Worm (Caenorhabditis elegans) whole organism, young adult: ENCODE results near the gene C28F5.1.

Experiments
- B0035.1 ChIP-seq: sonication (generic microtip); optimal IDR thresholded peaks from 2 replicates; lab custom pipeline; 2016; ENCODE audit warnings: missing genetic modification characterization, mild to moderate bottlenecking, missing compliant biosample characterization, missing genotype, missing genetic modification reagents
- C06A6.2 ChIP-seq: fragments of 200-800 bp; sonication (Bioruptor generic); conservative IDR thresholded peaks from 2 replicates; pipeline ENCODE4 v1.3.6; 2022; ENCODE audit warnings: missing genetic modification characterization, missing compliant biosample characterization
- C17E4.6 ChIP-seq: fragments of 200-800 bp; sonication (Bioruptor generic); IDR thresholded peaks from 2 replicates; pipeline ENCODE4 v1.3.6; 2022; ENCODE audit warnings: missing genetic modification reagents, missing genetic modification characterization, missing compliant biosample characterization
- F10E7.11 ChIP-seq: sonication (generic microtip); optimal IDR thresholded peaks from 2 replicates; lab custom pipeline; 2017; ENCODE audit warnings: mild to moderate bottlenecking, missing genetic modification characterization, moderate library complexity, missing compliant biosample characterization
- F22D6.2 ChIP-seq: sonication (generic microtip); optimal IDR thresholded peaks from 2 replicates; lab custom pipeline; 2016; ENCODE audit warnings: mild to moderate bottlenecking, missing genetic modification characterization, missing compliant biosample characterization
- F33H1.4 ChIP-seq: fragments of 200-800 bp; sonication (Bioruptor generic); IDR thresholded peaks from 2 replicates; pipeline ENCODE4 v1.3.6; 2022; ENCODE audit warnings: missing genetic modification reagents, missing genetic modification characterization, missing compliant biosample characterization
- F37B4.10 ChIP-seq: fragments of 200-800 bp; sonication (Bioruptor generic); IDR thresholded peaks from 2 replicates; pipeline ENCODE4 v1.3.6; 2022; ENCODE audit warnings: missing genetic modification characterization, missing compliant biosample characterization
- F39B2.1 ChIP-seq: fragments of 200-800 bp; sonication (Bioruptor generic); IDR thresholded peaks from 2 replicates; pipeline ENCODE4 v1.3.6; 2022; ENCODE audit warnings: missing genetic modification reagents, missing genetic modification characterization, missing compliant biosample characterization
- F49E8.2 ChIP-seq: sonication (generic microtip); optimal IDR thresholded peaks from 3 replicates; lab custom pipeline; 2017; ENCODE audit warnings: missing genetic modification characterization, mild to moderate bottlenecking, missing compliant biosample characterization, antibody characterized with exemption, moderate library complexity; ENCODE audit not compliant: insufficient read depth
- F52B5.7 ChIP-seq: sonication (generic microtip); optimal IDR thresholded peaks from 2 replicates; lab custom pipeline; 2016; ENCODE audit warnings: mild to moderate bottlenecking, missing genetic modification characterization, missing compliant biosample characterization
- T26A5.8 ChIP-seq: sonication (generic microtip); optimal IDR thresholded peaks from 2 replicates; lab custom pipeline; 2016; ENCODE audit warnings: missing genetic modification characterization, missing compliant biosample characterization
- Y56A3A.18 ChIP-seq: fragments of 200-800 bp; sonication (Bioruptor generic); IDR thresholded peaks from 2 replicates; pipeline ENCODE4 v1.3.6; 2022; ENCODE audit warnings: missing genetic modification reagents, missing genetic modification characterization, missing compliant biosample characterization
- Y67H2A.10 ChIP-seq: fragments of 200-800 bp; sonication (Bioruptor generic); conservative IDR thresholded peaks from 2 replicates; pipeline ENCODE4 v1.3.6; 2022; ENCODE audit warnings: missing genetic modification reagents, missing genetic modification characterization, missing compliant biosample characterization
- Y95B8A.8 ChIP-seq: fragments of 200-800 bp; sonication (Bioruptor generic); IDR thresholded peaks from 2 replicates; pipeline ENCODE4 v1.3.6; 2022; ENCODE audit warnings: missing genetic modification reagents, missing genetic modification characterization, missing compliant biosample characterization
- akir-1 ChIP-seq: fragments of 200-800 bp; sonication (Bioruptor generic); optimal IDR thresholded peaks from 2 replicates; lab custom pipeline; 2018; ENCODE audit warnings: mild to moderate bottlenecking, missing genetic modification characterization, moderate library complexity, missing compliant biosample characterization
- cebp-1 ChIP-seq, 2 experiments: fragments of 200-800 bp in 1 of 2; sonication (Bioruptor generic) in 1 of 2; sonication (generic microtip) in 1 of 2; IDR thresholded peaks in 1 of 2; optimal IDR thresholded peaks in 1 of 2; 2 replicates each; pipeline versions ENCODE4 v1.3.6 to Lab custom; 2017 to 2022; ENCODE audit warnings: missing compliant biosample characterization in 2 of 2, missing genetic modification characterization in 2 of 2, mild to moderate bottlenecking in 1 of 2, missing genetic modification reagents in 1 of 2, moderate library complexity in 1 of 2
- ceh-79 ChIP-seq: sonication (generic microtip); optimal IDR thresholded peaks from 2 replicates; lab custom pipeline; 2017; ENCODE audit warnings: mild to moderate bottlenecking, missing genetic modification characterization, missing compliant biosample characterization
- chd-7 ChIP-seq: sonication (generic microtip); optimal IDR thresholded peaks from 2 replicates; lab custom pipeline; 2016; ENCODE audit warnings: mild to moderate bottlenecking, missing genetic modification characterization, moderate library complexity, missing compliant biosample characterization
- die-1 ChIP-seq: sonication (generic microtip); optimal IDR thresholded peaks from 2 replicates; lab custom pipeline; 2016; ENCODE audit warnings: missing genotype, mild to moderate bottlenecking, missing genetic modification characterization, missing compliant biosample characterization
- dox-1 ChIP-seq: fragments of 200-800 bp; sonication (Bioruptor generic); IDR thresholded peaks from 2 replicates; pipeline ENCODE4 v1.3.6; 2022; ENCODE audit warnings: missing genetic modification reagents, missing genetic modification characterization, missing compliant biosample characterization
- egl-18 ChIP-seq: fragments of 200-800 bp; sonication (Bioruptor generic); IDR thresholded peaks from 2 replicates; pipeline ENCODE4 v1.3.6; 2022; ENCODE audit warnings: missing genetic modification reagents, missing genetic modification characterization, missing compliant biosample characterization
- egrh-3 ChIP-seq: fragments of 200-800 bp; sonication (Bioruptor generic); IDR thresholded peaks from 2 replicates; pipeline ENCODE4 v1.3.6; 2022; ENCODE audit warnings: missing genetic modification reagents, missing genetic modification characterization, missing compliant biosample characterization
- ets-4 ChIP-seq: fragments of 200-800 bp; sonication (Bioruptor generic); optimal IDR thresholded peaks from 2 replicates; lab custom pipeline; 2018; ENCODE audit warnings: mild to moderate bottlenecking, missing genetic modification characterization, missing compliant biosample characterization
- gei-17 ChIP-seq: fragments of 200-800 bp; sonication (Bioruptor generic); optimal IDR thresholded peaks from 2 replicates; lab custom pipeline; 2018; ENCODE audit warnings: mild to moderate bottlenecking, missing genetic modification characterization, missing compliant biosample characterization
- him-1 ChIP-seq: sonication (generic microtip); optimal IDR thresholded peaks from 2 replicates; lab custom pipeline; 2016; ENCODE audit warnings: missing genotype, missing genetic modification reagents, missing genetic modification characterization, missing compliant biosample characterization
- hlh-12 ChIP-seq: sonication (generic microtip); optimal IDR thresholded peaks from 2 replicates; lab custom pipeline; 2016; ENCODE audit warnings: missing genetic modification characterization, missing compliant biosample characterization
- hlh-26 ChIP-seq: fragments of 200-800 bp; sonication (Bioruptor generic); conservative IDR thresholded peaks from 2 replicates; pipeline ENCODE4 v1.3.6; 2022; ENCODE audit warnings: missing genetic modification reagents, missing genetic modification characterization, missing compliant biosample characterization
- hmg-20 ChIP-seq: fragments of 200-800 bp; sonication (Bioruptor generic); IDR thresholded peaks from 2 replicates; pipeline ENCODE4 v1.3.6; 2022; ENCODE audit warnings: missing genetic modification reagents, missing genetic modification characterization, missing compliant biosample characterization
- hrde-1 ChIP-seq: sonication (generic microtip); optimal IDR thresholded peaks from 2 replicates; lab custom pipeline; 2016; ENCODE audit warnings: missing genetic modification characterization, mild to moderate bottlenecking, missing compliant biosample characterization, moderate library complexity, missing genotype, missing genetic modification reagents, borderline replicate concordance
- hsf-1 ChIP-seq: fragments of 200-800 bp; sonication (Bioruptor generic); IDR thresholded peaks from 2 replicates; pipeline ENCODE4 v1.3.6; 2022; ENCODE audit warnings: missing genetic modification reagents, missing genetic modification characterization, missing compliant biosample characterization
- lag-1 ChIP-seq: fragments of 200-800 bp; sonication (Bioruptor generic); IDR thresholded peaks from 2 replicates; pipeline ENCODE4 v1.3.6; 2022; ENCODE audit warnings: missing genetic modification reagents, missing genetic modification characterization, missing compliant biosample characterization
- let-607 ChIP-seq, 2 experiments: fragments of 200-800 bp in 1 of 2; sonication (Bioruptor generic) in 1 of 2; sonication (generic microtip) in 1 of 2; optimal IDR thresholded peaks; 2 replicates each; lab custom pipeline; 2016 to 2018; ENCODE audit warnings: mild to moderate bottlenecking in 2 of 2, missing compliant biosample characterization in 2 of 2, missing genetic modification characterization in 2 of 2, moderate library complexity in 2 of 2, missing genotype in 1 of 2
- madf-10 ChIP-seq: sonication (generic microtip); optimal IDR thresholded peaks from 2 replicates; lab custom pipeline; 2016; ENCODE audit warnings: mild to moderate bottlenecking, missing genetic modification characterization, missing compliant biosample characterization
- madf-6 ChIP-seq: fragments of 200-800 bp; sonication (Bioruptor generic); IDR thresholded peaks from 2 replicates; pipeline ENCODE4 v1.3.6; 2022; ENCODE audit warnings: missing genetic modification reagents, missing genetic modification characterization, missing compliant biosample characterization
- mel-28 ChIP-seq: sonication (generic microtip); optimal IDR thresholded peaks from 2 replicates; lab custom pipeline; 2016; ENCODE audit warnings: borderline replicate concordance, mild to moderate bottlenecking, missing genetic modification characterization, missing compliant biosample characterization
- nhr-179 ChIP-seq: sonication (generic microtip); optimal IDR thresholded peaks from 2 replicates; lab custom pipeline; 2016; ENCODE audit warnings: mild to moderate bottlenecking, missing genetic modification characterization, missing compliant biosample characterization
- nhr-27 ChIP-seq: fragments of 200-800 bp; sonication (Bioruptor generic); optimal IDR thresholded peaks from 2 replicates; lab custom pipeline; 2018; ENCODE audit warnings: mild to moderate bottlenecking, missing genetic modification characterization, moderate library complexity, missing compliant biosample characterization
- nhr-90 ChIP-seq: sonication (generic microtip); optimal IDR thresholded peaks from 2 replicates; lab custom pipeline; 2016; ENCODE audit warnings: missing genotype, mild to moderate bottlenecking, missing genetic modification characterization, missing compliant biosample characterization
- rec-8 ChIP-seq, 2 experiments: sonication (generic microtip); optimal IDR thresholded peaks; 2 replicates each; lab custom pipeline; 2016; ENCODE audit warnings: mild to moderate bottlenecking in 2 of 2, missing genetic modification characterization in 2 of 2, missing genetic modification reagents in 2 of 2, missing genotype in 2 of 2, missing biosample characterization in 1 of 2, missing compliant biosample characterization in 1 of 2, moderate library complexity in 1 of 2
- repo-1 ChIP-seq: sonication (generic microtip); optimal IDR thresholded peaks from 2 replicates; lab custom pipeline; 2017; ENCODE audit warnings: mild to moderate bottlenecking, missing genetic modification characterization, missing compliant biosample characterization
- rpc-1 ChIP-seq, 2 experiments: fragments of 150-350 bp in 1 of 2; sonication (generic microtip) in 1 of 2; optimal IDR thresholded peaks; 2 replicates each; lab custom pipeline; 2014 to 2018; ENCODE audit warnings: missing biosample characterization in 1 of 2, missing genetic modification characterization in 1 of 2, missing genetic modification reagents in 1 of 2, missing genotype in 1 of 2
- sptf-2 ChIP-seq: fragments of 200-800 bp; sonication (Bioruptor generic); optimal IDR thresholded peaks from 2 replicates; lab custom pipeline; 2018; ENCODE audit warnings: mild to moderate bottlenecking, missing genetic modification characterization, missing compliant biosample characterization
- ztf-18 ChIP-seq: sonication (generic microtip); optimal IDR thresholded peaks from 2 replicates; lab custom pipeline; 2016; ENCODE audit warnings: missing genotype, mild to moderate bottlenecking, missing genetic modification characterization, missing compliant biosample characterization
- ztf-22 ChIP-seq: fragments of 200-800 bp; sonication (Bioruptor generic); optimal IDR thresholded peaks from 2 replicates; lab custom pipeline; 2018; ENCODE audit warnings: mild to moderate bottlenecking, missing genetic modification characterization, moderate library complexity, missing compliant biosample characterization
- ztf-25 ChIP-seq: fragments of 200-800 bp; sonication (Bioruptor generic); IDR thresholded peaks from 2 replicates; pipeline ENCODE4 v1.3.6; 2022; ENCODE audit warnings: missing genetic modification reagents, missing genetic modification characterization, missing compliant biosample characterization
- ztf-26 ChIP-seq: sonication (generic microtip); optimal IDR thresholded peaks from 2 replicates; lab custom pipeline; 2017; ENCODE audit warnings: missing genetic modification characterization, missing compliant biosample characterization
- ztf-28 ChIP-seq: fragments of 200-800 bp; sonication (Bioruptor generic); IDR thresholded peaks from 2 replicates; pipeline ENCODE4 v1.3.6; 2022; ENCODE audit warnings: missing genetic modification reagents, missing genetic modification characterization, missing compliant biosample characterization
- ztf-6 ChIP-seq: fragments of 200-800 bp; sonication (Bioruptor generic); IDR thresholded peaks from 2 replicates; pipeline ENCODE4 v1.3.6; 2022; ENCODE audit warnings: missing genetic modification reagents, missing genetic modification characterization, missing compliant biosample characterization

C28F5.1 gene

ce11 chrII:7528210-7528609, 23.1 kb downstream of the C28F5.1 start:
- no peak for TF ChIP-seq cebp-1 (GFP tag; IDR thresholded peaks at IDR 0.05; lab: Robert Waterston, UW)
- no peak for TF ChIP-seq cebp-1 (tag; optimal IDR thresholded peaks at IDR 0.05; lab: Kevin White, UChicago)
- TF ChIP-seq F37B4.10 = 0 out of 2 replicates have a peak, but pooled peaks have one; percentile 41
- no peak for TF ChIP-seq egrh-3 (GFP tag; lab: Robert Waterston, UW)
- no peak for TF ChIP-seq die-1
- TF ChIP-seq C06A6.2 (GFP tag; lab: Robert Waterston, UW) = peak; percentile 69; the same call in 1 of the 2 replicates
- no peak for TF ChIP-seq ztf-18
- TF ChIP-seq let-607 (tag; optimal IDR thresholded peaks at IDR 0.05; lab: Kevin White, UChicago) = peak in 1 of 2 experiments; percentile 62
- no peak for TF ChIP-seq T26A5.8 (tag; lab: Kevin White, UChicago)
- no peak for TF ChIP-seq sptf-2 (GFP tag; lab: Kevin White, UChicago)
- TF ChIP-seq F22D6.2 = peak; percentile 3
- TF ChIP-seq F49E8.2 (tag; lab: Kevin White, UChicago) = no peak
- TF ChIP-seq hmg-20 (GFP tag; lab: Robert Waterston, UW) = no peak
- no peak for TF ChIP-seq Y67H2A.10
- no peak for TF ChIP-seq C17E4.6 (GFP tag; lab: Robert Waterston, UW)
- peak; percentile 75 for TF ChIP-seq ets-4
- no peak for TF ChIP-seq nhr-179 (tag; lab: Kevin White, UChicago)
- no peak for TF ChIP-seq mel-28
- peak; percentile 53; the same call in 1 of the 2 replicates for TF ChIP-seq Y95B8A.8 (GFP tag; lab: Robert Waterston, UW)
- no peak for TF ChIP-seq rpc-1 (optimal IDR thresholded peaks at IDR 0.05; lab: Kevin White, UChicago)
- no peak for TF ChIP-seq rpc-1 (tag; optimal IDR thresholded peaks at IDR 0.05; lab: Kevin White, UChicago)
- TF ChIP-seq chd-7 (tag; lab: Kevin White, UChicago) = peak; percentile 72
- TF ChIP-seq B0035.1 (tag; lab: Kevin White, UChicago) = no peak
- no peak for TF ChIP-seq F33H1.4 (GFP tag; lab: Robert Waterston, UW)
- TF ChIP-seq akir-1 (GFP tag; lab: Kevin White, UChicago) = no peak
- TF ChIP-seq F52B5.7 (tag; lab: Kevin White, UChicago) = no peak
- peak; percentile 63 for TF ChIP-seq ztf-26 (tag; lab: Kevin White, UChicago)
- TF ChIP-seq lag-1 (GFP tag; lab: Robert Waterston, UW) = no peak
- no peak for TF ChIP-seq ceh-79 (tag; lab: Kevin White, UChicago)
- TF ChIP-seq Y56A3A.18 (GFP tag; lab: Robert Waterston, UW) = no peak
- TF ChIP-seq hlh-12 (tag; lab: Kevin White, UChicago) = no peak
- no peak for TF ChIP-seq madf-10 (tag; lab: Kevin White, UChicago)
- no peak for TF ChIP-seq F39B2.1 (GFP tag; lab: Robert Waterston, UW)
- no peak for TF ChIP-seq dox-1 (GFP tag; lab: Robert Waterston, UW)
- no peak for TF ChIP-seq ztf-25
- no peak for TF ChIP-seq ztf-28 (GFP tag; lab: Robert Waterston, UW)
- no peak for TF ChIP-seq hrde-1 (tag; lab: Kevin White, UChicago)
- TF ChIP-seq nhr-27 (tag; lab: Kevin White, UChicago) = no peak
- no peak for TF ChIP-seq him-1 (tag; lab: Kevin White, UChicago)
- no peak for TF ChIP-seq madf-6 (GFP tag; lab: Robert Waterston, UW)
- TF ChIP-seq nhr-90 = no peak
- 0 out of 2 replicates have a peak, but pooled peaks have one; percentile 44 for TF ChIP-seq hsf-1
- no peak for TF ChIP-seq egl-18 (GFP tag; lab: Robert Waterston, UW)
- TF ChIP-seq repo-1 (tag; lab: Kevin White, UChicago) = no peak
- TF ChIP-seq ztf-22 = peak; percentile 28
- TF ChIP-seq rec-8 (tag; optimal IDR thresholded peaks at IDR 0.05; lab: Kevin White, UChicago) = no peak
- TF ChIP-seq hlh-26 = no peak
- TF ChIP-seq ztf-6 (GFP tag; lab: Robert Waterston, UW) = no peak
- TF ChIP-seq F10E7.11 = no peak
- TF ChIP-seq gei-17 (GFP tag; lab: Kevin White, UChicago) = no peak
